Worm (Caenorhabditis elegans) whole organism, young adult: ENCODE measurements around the gene tkr-2.
A peak's percentile ranks its signal among the peaks of the same experiment; 100 is the strongest.

Source experiments
- B0261.1 ChIP-seq: sonication (generic microtip); optimal IDR thresholded peaks from 2 replicates; lab custom pipeline; 2016; ENCODE audit warnings: mild to moderate bottlenecking, missing genetic modification characterization, moderate library complexity, missing compliant biosample characterization
- C06A6.2 ChIP-seq: fragments of 200-800 bp; sonication (Bioruptor generic); conservative IDR thresholded peaks from 2 replicates; pipeline ENCODE4 v1.3.6; 2022; ENCODE audit warnings: missing genetic modification characterization, missing compliant biosample characterization
- F23B12.7 ChIP-seq: sonication (generic microtip); optimal IDR thresholded peaks from 2 replicates; lab custom pipeline; 2017; ENCODE audit warnings: missing genetic modification characterization, mild to moderate bottlenecking, missing compliant biosample characterization, antibody characterized with exemption, moderate library complexity; ENCODE audit not compliant: insufficient read depth
- F37B4.10 ChIP-seq: fragments of 200-800 bp; sonication (Bioruptor generic); IDR thresholded peaks from 2 replicates; pipeline ENCODE4 v1.3.6; 2022; ENCODE audit warnings: missing genetic modification characterization, missing compliant biosample characterization
- F57A8.1 ChIP-seq: fragments of 200-800 bp; sonication (Bioruptor generic); optimal IDR thresholded peaks from 2 replicates; lab custom pipeline; 2018; ENCODE audit warnings: mild to moderate bottlenecking, missing genetic modification characterization, moderate library complexity, missing compliant biosample characterization
- K12H6.12 ChIP-seq: fragments of 200-800 bp; sonication (Bioruptor generic); optimal IDR thresholded peaks from 2 replicates; lab custom pipeline; 2018; ENCODE audit warnings: mild to moderate bottlenecking, missing genetic modification characterization, missing compliant biosample characterization
- T07F8.4 ChIP-seq: sonication (generic microtip); optimal IDR thresholded peaks from 2 replicates; lab custom pipeline; 2016; ENCODE audit warnings: mild to moderate bottlenecking, missing genetic modification characterization, moderate library complexity, missing compliant biosample characterization
- Y53F4B.3 ChIP-seq: fragments of 200-800 bp; sonication (Bioruptor generic); IDR thresholded peaks from 2 replicates; pipeline ENCODE4 v1.3.6; 2022; ENCODE audit warnings: missing genetic modification reagents, missing genetic modification characterization, missing compliant biosample characterization
- Y53G8AR.9 ChIP-seq: fragments of 200-800 bp; sonication (Bioruptor generic); conservative IDR thresholded peaks from 2 replicates; pipeline ENCODE4 v1.3.6; 2022; ENCODE audit warnings: missing genetic modification reagents, missing genetic modification characterization, missing compliant biosample characterization
- akir-1 ChIP-seq: fragments of 200-800 bp; sonication (Bioruptor generic); optimal IDR thresholded peaks from 2 replicates; lab custom pipeline; 2018; ENCODE audit warnings: mild to moderate bottlenecking, missing genetic modification characterization, moderate library complexity, missing compliant biosample characterization
- bed-1 ChIP-seq: fragments of 200-800 bp; sonication (Bioruptor generic); IDR thresholded peaks from 2 replicates; pipeline ENCODE4 v1.3.6; 2022; ENCODE audit warnings: missing genetic modification reagents, missing genetic modification characterization, missing compliant biosample characterization
- ccch-3 ChIP-seq: fragments of 200-800 bp; sonication (Bioruptor generic); optimal IDR thresholded peaks from 2 replicates; lab custom pipeline; 2018; ENCODE audit warnings: mild to moderate bottlenecking, missing genetic modification characterization, missing compliant biosample characterization
- cebp-1 ChIP-seq, 2 experiments: fragments of 200-800 bp in 1 of 2; sonication (Bioruptor generic) in 1 of 2; sonication (generic microtip) in 1 of 2; IDR thresholded peaks in 1 of 2; optimal IDR thresholded peaks in 1 of 2; 2 replicates each; pipeline versions ENCODE4 v1.3.6 to Lab custom; 2017 to 2022; ENCODE audit warnings: missing compliant biosample characterization in 2 of 2, missing genetic modification characterization in 2 of 2, mild to moderate bottlenecking in 1 of 2, missing genetic modification reagents in 1 of 2, moderate library complexity in 1 of 2
- ceh-91 ChIP-seq: fragments of 200-800 bp; sonication (Bioruptor generic); IDR thresholded peaks from 2 replicates; pipeline ENCODE4 v1.3.6; 2022; ENCODE audit warnings: missing genetic modification reagents, missing genetic modification characterization, missing compliant biosample characterization
- die-1 ChIP-seq: sonication (generic microtip); optimal IDR thresholded peaks from 2 replicates; lab custom pipeline; 2016; ENCODE audit warnings: missing genotype, mild to moderate bottlenecking, missing genetic modification characterization, missing compliant biosample characterization
- dpl-1 ChIP-seq: fragments of 150-350 bp; optimal IDR thresholded peaks from 2 replicates; lab custom pipeline; 2014; ENCODE audit warnings: missing biosample characterization, missing genetic modification reagents, missing genetic modification characterization
- egrh-3 ChIP-seq: fragments of 200-800 bp; sonication (Bioruptor generic); IDR thresholded peaks from 2 replicates; pipeline ENCODE4 v1.3.6; 2022; ENCODE audit warnings: missing genetic modification reagents, missing genetic modification characterization, missing compliant biosample characterization
- ekl-4 ChIP-seq: fragments of 200-800 bp; sonication (Bioruptor generic); IDR thresholded peaks from 2 replicates; pipeline ENCODE4 v1.3.6; 2022; ENCODE audit warnings: missing genetic modification reagents, missing genetic modification characterization, missing compliant biosample characterization
- ets-4 ChIP-seq: fragments of 200-800 bp; sonication (Bioruptor generic); optimal IDR thresholded peaks from 2 replicates; lab custom pipeline; 2018; ENCODE audit warnings: mild to moderate bottlenecking, missing genetic modification characterization, missing compliant biosample characterization
- fkh-3 ChIP-seq: sonication (generic microtip); optimal IDR thresholded peaks from 2 replicates; lab custom pipeline; 2016; ENCODE audit warnings: mild to moderate bottlenecking, missing genetic modification characterization, missing compliant biosample characterization
- hlh-12 ChIP-seq: sonication (generic microtip); optimal IDR thresholded peaks from 2 replicates; lab custom pipeline; 2016; ENCODE audit warnings: missing genetic modification characterization, missing compliant biosample characterization
- lin-40 ChIP-seq: sonication (generic microtip); optimal IDR thresholded peaks from 2 replicates; lab custom pipeline; 2016; ENCODE audit warnings: missing genetic modification characterization, mild to moderate bottlenecking, missing compliant biosample characterization, missing genotype, missing genetic modification reagents
- lsy-27 ChIP-seq: sonication (generic microtip); optimal IDR thresholded peaks from 2 replicates; lab custom pipeline; 2017; ENCODE audit warnings: missing genetic modification characterization, mild to moderate bottlenecking, missing compliant biosample characterization, antibody characterized with exemption, missing genotype, borderline replicate concordance; ENCODE audit not compliant: insufficient read depth
- madf-3 ChIP-seq: fragments of 200-800 bp; sonication (Bioruptor generic); IDR thresholded peaks from 2 replicates; pipeline ENCODE4 v1.3.6; 2022; ENCODE audit warnings: missing genetic modification reagents, missing genetic modification characterization, missing compliant biosample characterization
- nfya-2 ChIP-seq: fragments of 200-800 bp; sonication (Bioruptor generic); IDR thresholded peaks from 2 replicates; pipeline ENCODE4 v1.3.6; 2022; ENCODE audit warnings: missing genetic modification reagents, missing genetic modification characterization, missing compliant biosample characterization
- nhr-27 ChIP-seq: fragments of 200-800 bp; sonication (Bioruptor generic); optimal IDR thresholded peaks from 2 replicates; lab custom pipeline; 2018; ENCODE audit warnings: mild to moderate bottlenecking, missing genetic modification characterization, moderate library complexity, missing compliant biosample characterization
- nhr-80 ChIP-seq: sonication (generic microtip); optimal IDR thresholded peaks from 2 replicates; lab custom pipeline; 2016; ENCODE audit warnings: missing genetic modification characterization, missing compliant biosample characterization
- rpc-1 ChIP-seq, 2 experiments: fragments of 150-350 bp in 1 of 2; sonication (generic microtip) in 1 of 2; optimal IDR thresholded peaks; 2 replicates each; lab custom pipeline; 2014 to 2018; ENCODE audit warnings: missing biosample characterization in 1 of 2, missing genetic modification characterization in 1 of 2, missing genetic modification reagents in 1 of 2, missing genotype in 1 of 2
- sdz-38 ChIP-seq: sonication (generic microtip); optimal IDR thresholded peaks from 2 replicates; lab custom pipeline; 2016; ENCODE audit warnings: missing genotype, missing genetic modification characterization, missing compliant biosample characterization
- snpc-1.3 ChIP-seq: sonication (generic microtip); optimal IDR thresholded peaks from 2 replicates; lab custom pipeline; 2017; ENCODE audit warnings: missing genetic modification characterization, mild to moderate bottlenecking, missing compliant biosample characterization, antibody characterized with exemption, moderate library complexity, missing genotype, missing genetic modification reagents; ENCODE audit not compliant: insufficient read depth
- snpc-3.4 ChIP-seq: sonication (generic microtip); optimal IDR thresholded peaks from 2 replicates; lab custom pipeline; 2017; ENCODE audit warnings: missing genetic modification characterization, mild to moderate bottlenecking, missing compliant biosample characterization, antibody characterized with exemption, moderate library complexity, missing genotype, missing genetic modification reagents
- snpc-4 ChIP-seq, 5 experiments: fragments of 150-350 bp in 1 of 5; sonication (generic microtip) in 4 of 5; optimal IDR thresholded peaks; 2 replicates each; lab custom pipeline; 2014 to 2018; ENCODE audit warnings: missing genetic modification characterization in 5 of 5, missing biosample characterization in 3 of 5, antibody characterized with exemption in 2 of 5, mild to moderate bottlenecking in 2 of 5, missing compliant biosample characterization in 2 of 5, missing genotype in 2 of 5, moderate library complexity in 2 of 5, missing genetic modification reagents in 1 of 5
- unc-130 ChIP-seq: sonication (generic microtip); optimal IDR thresholded peaks from 2 replicates; lab custom pipeline; 2016; ENCODE audit warnings: missing genetic modification reagents, missing genetic modification characterization, missing compliant biosample characterization
- ztf-18 ChIP-seq: sonication (generic microtip); optimal IDR thresholded peaks from 2 replicates; lab custom pipeline; 2016; ENCODE audit warnings: missing genotype, mild to moderate bottlenecking, missing genetic modification characterization, missing compliant biosample characterization
- ztf-26 ChIP-seq: sonication (generic microtip); optimal IDR thresholded peaks from 2 replicates; lab custom pipeline; 2017; ENCODE audit warnings: missing genetic modification characterization, missing compliant biosample characterization

The tkr-2 gene

ce11 chrIV:6206294-6206776 is 4.5 kb downstream of the tkr-2 start, which contains the start of gene C49A9.10 (continued):
- peak; percentile 81 for TF ChIP-seq snpc-4 (GFP tag; optimal IDR thresholded peaks at IDR 0.05; lab: Kevin White, UChicago)
- TF ChIP-seq snpc-4 (tag; optimal IDR thresholded peaks at IDR 0.05; lab: Kevin White, UChicago) = peak; percentile 54 to 92 (median 88)
- TF ChIP-seq B0261.1 (tag; lab: Kevin White, UChicago) = no peak
- TF ChIP-seq Y53G8AR.9 = 0 out of 2 replicates have a peak, but pooled peaks have one; percentile 49
- peak; percentile 2 for TF ChIP-seq T07F8.4 (tag; lab: Kevin White, UChicago)
- peak; percentile 22 for TF ChIP-seq ztf-26 (tag; lab: Kevin White, UChicago)
- TF ChIP-seq K12H6.12 (tag; lab: Kevin White, UChicago) = peak; percentile 69
- TF ChIP-seq F37B4.10 = no peak
- no peak for TF ChIP-seq hlh-12 (tag; lab: Kevin White, UChicago)
- TF ChIP-seq lsy-27 (tag; lab: Kevin White, UChicago) = no peak
- peak; percentile 68; the same call in 1 of the 2 replicates for TF ChIP-seq madf-3
- TF ChIP-seq ekl-4 (GFP tag; lab: Robert Waterston, UW) = peak; percentile 58; the same call in 1 of the 2 replicates
- TF ChIP-seq nhr-80 (tag; lab: Kevin White, UChicago) = peak; percentile 3
- no peak for TF ChIP-seq nfya-2 (GFP tag; lab: Robert Waterston, UW)
- TF ChIP-seq akir-1 = peak; percentile 60
- TF ChIP-seq die-1 (tag; lab: Kevin White, UChicago) = no peak
- peak; percentile 39; the same call in 1 of the 2 replicates for TF ChIP-seq C06A6.2 (GFP tag; lab: Robert Waterston, UW)
- peak; percentile 82 for TF ChIP-seq dpl-1
- no peak for TF ChIP-seq ets-4 (GFP tag; lab: Kevin White, UChicago)
- TF ChIP-seq ceh-91 (GFP tag; lab: Robert Waterston, UW) = 0 out of 2 replicates have a peak, but pooled peaks have one; percentile 37
- no peak for TF ChIP-seq ccch-3 (GFP tag; lab: Kevin White, UChicago)
- TF ChIP-seq ztf-18 (tag; lab: Kevin White, UChicago) = no peak
- no peak for TF ChIP-seq fkh-3 (tag; lab: Kevin White, UChicago)
- TF ChIP-seq nhr-27 (tag; lab: Kevin White, UChicago) = no peak
- TF ChIP-seq F57A8.1 (GFP tag; lab: Kevin White, UChicago) = no peak
- TF ChIP-seq bed-1 (GFP tag; lab: Robert Waterston, UW) = no peak
- peak; percentile 52 for TF ChIP-seq F23B12.7 (tag; lab: Kevin White, UChicago)
- TF ChIP-seq snpc-1.3 = no peak
- no peak for TF ChIP-seq rpc-1 (optimal IDR thresholded peaks at IDR 0.05; lab: Kevin White, UChicago)
- no peak for TF ChIP-seq rpc-1 (tag; optimal IDR thresholded peaks at IDR 0.05; lab: Kevin White, UChicago)
- no peak for TF ChIP-seq sdz-38 (tag; lab: Kevin White, UChicago)
- peak; percentile 93 for TF ChIP-seq unc-130 (GFP tag; lab: Kevin White, UChicago)
- TF ChIP-seq snpc-3.4 (tag; lab: Kevin White, UChicago) = no peak

- no peak for TF ChIP-seq cebp-1 (GFP tag; IDR thresholded peaks at IDR 0.05; lab: Robert Waterston, UW)
- peak; percentile 1 for TF ChIP-seq cebp-1 (tag; optimal IDR thresholded peaks at IDR 0.05; lab: Kevin White, UChicago)
- no peak for TF ChIP-seq lin-40 (tag; lab: Kevin White, UChicago)
- TF ChIP-seq dpl-1 = no peak
Measured at ce11 chrIV:6209337-6209736, 7.5 kb downstream of the tkr-2 start.

- TF ChIP-seq egrh-3 (GFP tag; lab: Robert Waterston, UW) (peak; percentile 33; the same call in 1 of the 2 replicates), Y53F4B.3 (GFP tag; lab: Robert Waterston, UW) (peak; percentile 96; the same call in 1 of the 2 replicates), Y53G8AR.9 (0 out of 2 replicates have a peak, but pooled peaks have one; percentile 16), madf-3 (peak; percentile 70; the same call in 1 of the 2 replicates)
- TF ChIP-seq, all 124 proteins: peak for 4; not testable (repeated sequence) for 120
Measured at ce11 chrIV:6209958-6210357, 8.1 kb downstream of the tkr-2 start.
